Worm (Caenorhabditis elegans) whole organism, early embryonic: ENCODE measurements around the gene C48B4.6.

Source experiments
- F13C5.2 ChIP-seq: sonication (generic microtip); optimal IDR thresholded peaks from 2 replicates; lab custom pipeline; 2017; ENCODE audit warnings: mild to moderate bottlenecking, missing genetic modification characterization, inconsistent platforms, missing compliant biosample characterization
- aly-1 ChIP-seq: sonication (generic microtip); optimal IDR thresholded peaks from 2 replicates; lab custom pipeline; 2016; ENCODE audit warnings: missing genetic modification characterization, missing compliant biosample characterization
- ama-1 ChIP-seq: fragments of 150-350 bp; optimal IDR thresholded peaks from 2 replicates; lab custom pipeline; 2014
- ceh-36 ChIP-seq: sonication (generic microtip); optimal IDR thresholded peaks from 2 replicates; lab custom pipeline; 2016; ENCODE audit warnings: missing genetic modification characterization, inconsistent platforms, missing compliant biosample characterization
- hmbx-1 ChIP-seq: sonication (generic microtip); optimal IDR thresholded peaks from 2 replicates; lab custom pipeline; 2016; ENCODE audit warnings: mild to moderate bottlenecking, missing genetic modification characterization, missing compliant biosample characterization
- tbx-11 ChIP-seq: fragments of 200-800 bp; sonication (Bioruptor generic); IDR thresholded peaks from 2 replicates; pipeline ENCODE4 v1.3.6; 2022; ENCODE audit warnings: missing genetic modification characterization, missing compliant biosample characterization
- tra-4 ChIP-seq: sonication (generic microtip); optimal IDR thresholded peaks from 2 replicates; lab custom pipeline; 2017; ENCODE audit warnings: missing genetic modification characterization, missing compliant biosample characterization

- no peak for TF ChIP-seq F13C5.2
- no peak for TF ChIP-seq ama-1
- TF ChIP-seq aly-1 (tag; lab: Kevin White, UChicago) = no peak
- no peak for TF ChIP-seq hmbx-1 (tag; lab: Kevin White, UChicago)
- TF ChIP-seq ceh-36 (tag; lab: Kevin White, UChicago) = no peak
- TF ChIP-seq tbx-11 = no peak
- TF ChIP-seq tra-4 (tag; lab: Kevin White, UChicago) = no peak
Observed at ce11 chrIII:9561158-9561557, 2.8 kb upstream of the C48B4.6 start, which contains the start of gene C48B4.8.
